Worm (Caenorhabditis elegans): ENCODE measurements around the gene pup-2.
A peak's percentile ranks its signal among the peaks of the same experiment; 100 is the strongest.

pup-2 gene

ce11 chrIII:5181217-5181616 lies 4.5 kb upstream of the pup-2 start:
- TF ChIP-seq tbp1 (GFP tag; optimal IDR thresholded peaks at IDR 0.05) (no peak), F49E8.2 (tag; optimal IDR thresholded peaks at IDR 0.05; ENCODE audit: insufficient read depth) (no peak), ztf-22 (GFP tag; optimal IDR thresholded peaks at IDR 0.05) (no peak), egl-18 (GFP tag; IDR thresholded peaks at IDR 0.05) (no peak), mel-28 (tag; optimal IDR thresholded peaks at IDR 0.05; ENCODE audit: borderline replicate concordance) (no peak), aptf-2 (GFP tag; conservative IDR thresholded peaks at IDR 0.05) (0 out of 2 replicates have a peak, but pooled peaks have one; percentile 45), zim-3 (tag; optimal IDR thresholded peaks at IDR 0.05) (no peak), rpc-1 (optimal IDR thresholded peaks at IDR 0.05) (no peak), rpc-1 (tag; optimal IDR thresholded peaks at IDR 0.05) (no peak), ztf-28 (GFP tag; IDR thresholded peaks at IDR 0.05) (no peak), sea-2 (GFP tag; IDR thresholded peaks at IDR 0.05) (no peak), lsy-27 (tag; optimal IDR thresholded peaks at IDR 0.05; ENCODE audit: borderline replicate concordance, insufficient read depth) (no peak), T26A5.8 (tag; optimal IDR thresholded peaks at IDR 0.05) (no peak), xnd-1 (tag; optimal IDR thresholded peaks at IDR 0.05) (peak; percentile 64), nhr-90 (tag; optimal IDR thresholded peaks at IDR 0.05) (no peak), attf-6 (GFP tag; IDR thresholded peaks at IDR 0.05) (no peak), Y67H2A.10 (GFP tag; conservative IDR thresholded peaks at IDR 0.05) (no peak), lin-40 (tag; optimal IDR thresholded peaks at IDR 0.05) (no peak), madf-8 (GFP tag; conservative IDR thresholded peaks at IDR 0.05) (peak; percentile 68), ztf-6 (GFP tag; IDR thresholded peaks at IDR 0.05) (no peak), ceh-79 (tag; optimal IDR thresholded peaks at IDR 0.05) (no peak), athp-1 (tag; optimal IDR thresholded peaks at IDR 0.05) (no peak), ceh-91 (GFP tag; IDR thresholded peaks at IDR 0.05) (peak; percentile 67), hmg-20 (GFP tag; IDR thresholded peaks at IDR 0.05) (no peak), ceh-27 (GFP tag; optimal IDR thresholded peaks at IDR 0.05) (no peak), ztf-3 (GFP tag; optimal IDR thresholded peaks at IDR 0.05) (no peak), efl-1 (GFP tag; optimal IDR thresholded peaks at IDR 0.05) (peak; percentile 86), lsl-1 (GFP tag; optimal IDR thresholded peaks at IDR 0.05) (peak; percentile 67), atf-7 (tag; optimal IDR thresholded peaks at IDR 0.05) (no peak), pha-4 (tag; optimal IDR thresholded peaks at IDR 0.05) (no peak), dpl-1 (GFP tag; optimal IDR thresholded peaks at IDR 0.05) (peak; percentile 12), unc-62 (GFP tag; optimal IDR thresholded peaks at IDR 0.05) (no peak), nfyb-1 (GFP tag; IDR thresholded peaks at IDR 0.05) (no peak), aptf-3 (GFP tag; IDR thresholded peaks at IDR 0.05) (no peak), ceh-40 (GFP tag; IDR thresholded peaks at IDR 0.05) (no peak), let-526 (GFP tag; IDR thresholded peaks at IDR 0.05) (no peak), hrde-1 (tag; optimal IDR thresholded peaks at IDR 0.05; ENCODE audit: borderline replicate concordance) (no peak), ama-1 (optimal IDR thresholded peaks at IDR 0.05) (no peak), ama-1 (GFP tag; optimal IDR thresholded peaks at IDR 0.05) (no peak), C06A6.2 (GFP tag; conservative IDR thresholded peaks at IDR 0.05) (no peak), let-607 (tag; optimal IDR thresholded peaks at IDR 0.05) (no peak), F10E7.11 (tag; optimal IDR thresholded peaks at IDR 0.05) (no peak), D2030.7 (GFP tag; IDR thresholded peaks at IDR 0.05) (peak; percentile 67), tbx-9 (tag; optimal IDR thresholded peaks at IDR 0.05; ENCODE audit: borderline replicate concordance) (no peak), chd-7 (tag; optimal IDR thresholded peaks at IDR 0.05) (no peak), attf-3 (GFP tag; conservative IDR thresholded peaks at IDR 0.05) (no peak), Y79H2A.3 (GFP tag; conservative IDR thresholded peaks at IDR 0.05) (no peak), egl-44 (GFP tag; IDR thresholded peaks at IDR 0.05) (no peak), mes-4 (tag; optimal IDR thresholded peaks at IDR 0.05) (no peak), F33H1.4 (GFP tag; IDR thresholded peaks at IDR 0.05) (peak; percentile 26; the same call in 1 of the 2 replicates)

Data from whole organism, young adult.